Fruit fly (Drosophila melanogaster) whole organism, embryonic: ENCODE results near the gene Nazo.

ENCODE experiments used
- Abd-B ChIP-seq: fragments of 200-800 bp; sonication (Bioruptor generic); optimal IDR thresholded peaks from 2 replicates; lab custom pipeline; 2018; ENCODE audit warnings: missing biosample characterization, mild to moderate bottlenecking, missing genetic modification characterization, moderate library complexity
- Atf3 ChIP-seq: fragments of 200-800 bp; sonication (Bioruptor generic); optimal IDR thresholded peaks from 3 replicates; lab custom pipeline; 2016; ENCODE audit warnings: missing biosample characterization, missing genetic modification characterization
- B-H2 ChIP-seq: fragments of 200-800 bp; sonication (Bioruptor generic); optimal IDR thresholded peaks from 2 replicates; lab custom pipeline; 2018; ENCODE audit warnings: missing biosample characterization, mild to moderate bottlenecking, missing genetic modification characterization
- CG1024 ChIP-seq: fragments of 200-800 bp; sonication (Bioruptor generic); IDR thresholded peaks from 2 replicates; pipeline ENCODE4 v1.3.6; 2022; ENCODE audit warnings: missing biosample characterization, missing genetic modification characterization
- CG11723 ChIP-seq: fragments of 200-800 bp; sonication (Bioruptor generic); optimal IDR thresholded peaks from 2 replicates; lab custom pipeline; 2017; ENCODE audit warnings: missing biosample characterization, mild to moderate bottlenecking, missing genetic modification characterization
- CG1233 ChIP-seq: fragments of 200-800 bp; sonication (Bioruptor generic); optimal IDR thresholded peaks from 4 replicates; lab custom pipeline; 2018; ENCODE audit warnings: missing biosample characterization, mild to moderate bottlenecking, missing genetic modification characterization
- CG12391 ChIP-seq: fragments of 200-800 bp; sonication (Bioruptor generic); optimal IDR thresholded peaks from 3 replicates; lab custom pipeline; 2018; ENCODE audit warnings: missing biosample characterization, mild to moderate bottlenecking, missing genetic modification characterization, moderate library complexity
- CG13894 ChIP-seq: fragments of 200-800 bp; sonication (Bioruptor generic); optimal IDR thresholded peaks from 3 replicates; lab custom pipeline; 2018; ENCODE audit warnings: missing biosample characterization, mild to moderate bottlenecking, missing genetic modification characterization, moderate library complexity
- CG16863 ChIP-seq: fragments of 200-800 bp; sonication (Bioruptor generic); optimal IDR thresholded peaks from 3 replicates; lab custom pipeline; 2016; ENCODE audit warnings: missing biosample characterization, missing genetic modification characterization
- CG17802 ChIP-seq: fragments of 200-800 bp; sonication (Bioruptor generic); optimal IDR thresholded peaks from 2 replicates; lab custom pipeline; 2018; ENCODE audit warnings: missing biosample characterization, mild to moderate bottlenecking, missing genetic modification characterization, moderate library complexity
- CG17912 ChIP-seq: fragments of 200-800 bp; sonication (Bioruptor generic); optimal IDR thresholded peaks from 2 replicates; lab custom pipeline; 2018; ENCODE audit warnings: missing biosample characterization, mild to moderate bottlenecking, missing genetic modification characterization
- CG18619 ChIP-seq: fragments of 200-800 bp; sonication (Bioruptor generic); optimal IDR thresholded peaks from 3 replicates; lab custom pipeline; 2017; ENCODE audit warnings: missing biosample characterization, mild to moderate bottlenecking, missing genetic modification characterization
- CG2129 ChIP-seq: fragments of 200-800 bp; sonication (Bioruptor generic); IDR thresholded peaks from 2 replicates; pipeline ENCODE4 v1.3.6; 2022; ENCODE audit warnings: missing biosample characterization, missing genetic modification characterization; ENCODE audit not compliant: partially characterized antibody
- CG30431 ChIP-seq: fragments of 200-800 bp; sonication (Bioruptor generic); optimal IDR thresholded peaks from 2 replicates; lab custom pipeline; 2017; ENCODE audit warnings: missing biosample characterization, missing genetic modification characterization
- CG31388 ChIP-seq: fragments of 200-800 bp; sonication (Bioruptor generic); optimal IDR thresholded peaks from 2 replicates; lab custom pipeline; 2016; ENCODE audit warnings: missing biosample characterization, missing genetic modification characterization
- CG3726 ChIP-seq: fragments of 200-800 bp; sonication (Bioruptor generic); IDR thresholded peaks from 3 replicates; pipeline ENCODE4, ENCODE4 v1.3.6; 2022; ENCODE audit warnings: missing biosample characterization, missing genetic modification characterization
- CG4854 ChIP-seq: fragments of 200-800 bp; sonication (Bioruptor generic); optimal IDR thresholded peaks from 2 replicates; lab custom pipeline; 2016; ENCODE audit warnings: missing biosample characterization, missing genetic modification characterization, inconsistent platforms
- CG6654 ChIP-seq: fragments of 200-800 bp; sonication (Bioruptor generic); optimal IDR thresholded peaks from 2 replicates; lab custom pipeline; 2017; ENCODE audit warnings: missing biosample characterization, mild to moderate bottlenecking, missing genetic modification characterization
- CG7786 ChIP-seq: fragments of 200-800 bp; sonication (Bioruptor generic); optimal IDR thresholded peaks from 2 replicates; lab custom pipeline; 2016; ENCODE audit warnings: missing biosample characterization, missing genetic modification characterization
- CG8281 ChIP-seq: fragments of 200-800 bp; sonication (Bioruptor generic); optimal IDR thresholded peaks from 2 replicates; lab custom pipeline; 2018; ENCODE audit warnings: missing biosample characterization, mild to moderate bottlenecking, missing genetic modification characterization, moderate library complexity
- CG9876 ChIP-seq: fragments of 200-800 bp; sonication (Bioruptor generic); optimal IDR thresholded peaks from 2 replicates; lab custom pipeline; 2016; ENCODE audit warnings: missing biosample characterization, missing genetic modification characterization
- Chrac-16 ChIP-seq: fragments of 200-800 bp; sonication (Bioruptor generic); optimal IDR thresholded peaks from 3 replicates; lab custom pipeline; 2016; ENCODE audit warnings: missing biosample characterization, missing genetic modification characterization
- CoRest ChIP-seq: fragments of 200-800 bp; sonication (Bioruptor generic); optimal IDR thresholded peaks from 3 replicates; lab custom pipeline; 2018; ENCODE audit warnings: missing biosample characterization, mild to moderate bottlenecking, missing genetic modification characterization, moderate library complexity
- Deaf1 ChIP-seq: fragments of 200-800 bp; optimal IDR thresholded peaks from 3 replicates; lab custom pipeline; 2019; ENCODE audit warnings: missing biosample characterization, mild to moderate bottlenecking, missing genetic modification characterization, moderate library complexity
- Dp ChIP-seq: fragments of 200-800 bp; sonication (Bioruptor generic); optimal IDR thresholded peaks from 2 replicates; lab custom pipeline; 2018; ENCODE audit warnings: missing biosample characterization, mild to moderate bottlenecking, missing genetic modification characterization, moderate library complexity
- Mes4 ChIP-seq: fragments of 200-800 bp; sonication (Bioruptor generic); optimal IDR thresholded peaks from 2 replicates; lab custom pipeline; 2016; ENCODE audit warnings: missing biosample characterization, missing genetic modification characterization
- NC2β ChIP-seq: fragments of 200-800 bp; sonication (Bioruptor generic); optimal IDR thresholded peaks from 2 replicates; lab custom pipeline; 2016; ENCODE audit warnings: missing biosample characterization, missing genetic modification characterization
- Nf-YB ChIP-seq: fragments of 200-800 bp; sonication (Bioruptor generic); optimal IDR thresholded peaks from 3 replicates; lab custom pipeline; 2019; ENCODE audit warnings: missing biosample characterization, mild to moderate bottlenecking, missing genetic modification characterization, moderate library complexity
- Ptx1 ChIP-seq: fragments of 200-800 bp; sonication (Bioruptor generic); IDR thresholded peaks from 2 replicates; pipeline ENCODE4 v1.3.6; 2022; ENCODE audit warnings: missing biosample characterization, missing genetic modification characterization
- Ravus ChIP-seq: fragments of 200-800 bp; sonication (Bioruptor generic); IDR thresholded peaks from 2 replicates; pipeline ENCODE4 v1.3.6; 2022; ENCODE audit warnings: missing biosample characterization, missing genetic modification characterization
- Trl ChIP-seq, 3 experiments: fragments of >200 bp in 2 of 3; fragments of 200-800 bp in 1 of 3; sonication (Bioruptor generic) in 1 of 3; optimal IDR thresholded peaks; 2 replicates in 1 of 3; 3 replicates in 2 of 3; lab custom pipeline; 2016 to 2017; ENCODE audit warnings: missing biosample characterization in 1 of 3, missing genetic modification characterization in 1 of 3
- ase ChIP-seq: fragments of 200-800 bp; sonication (Bioruptor generic); IDR thresholded peaks from 3 replicates; pipeline ENCODE4 v1.3.6; 2022; ENCODE audit warnings: missing biosample characterization, missing genetic modification characterization
- cas ChIP-seq: fragments of 200-800 bp; sonication (Bioruptor generic); IDR thresholded peaks from 2 replicates; pipeline ENCODE4 v1.3.6; 2022; ENCODE audit warnings: missing biosample characterization, missing genetic modification characterization
- chm ChIP-seq: fragments of 200-800 bp; sonication (Bioruptor generic); IDR thresholded peaks from 2 replicates; pipeline ENCODE4 v1.3.6; 2022; ENCODE audit warnings: missing biosample characterization, missing genetic modification characterization
- ci ChIP-seq: fragments of 200-800 bp; sonication (Bioruptor generic); IDR thresholded peaks from 3 replicates; pipeline ENCODE4 v1.3.6; 2022; ENCODE audit warnings: missing biosample characterization, missing genetic modification characterization
- dan ChIP-seq: fragments of 200-800 bp; sonication (Bioruptor generic); IDR thresholded peaks from 2 replicates; pipeline ENCODE4 v1.3.6; 2022; ENCODE audit warnings: missing biosample characterization, missing genetic modification characterization
- dm ChIP-seq: fragments of 200-800 bp; sonication (Bioruptor generic); optimal IDR thresholded peaks from 3 replicates; lab custom pipeline; 2016; ENCODE audit warnings: missing biosample characterization, missing genetic modification characterization
- dmrt11E ChIP-seq: fragments of 200-800 bp; sonication (Bioruptor generic); optimal IDR thresholded peaks from 3 replicates; lab custom pipeline; 2018; ENCODE audit warnings: missing biosample characterization, mild to moderate bottlenecking, missing genetic modification characterization, moderate library complexity
- fd3F ChIP-seq: fragments of 200-800 bp; sonication (Bioruptor generic); optimal IDR thresholded peaks from 2 replicates; lab custom pipeline; 2018; ENCODE audit warnings: missing biosample characterization, mild to moderate bottlenecking, missing genetic modification characterization, moderate library complexity
- gce ChIP-seq: fragments of 200-800 bp; sonication (Bioruptor generic); IDR thresholded peaks from 3 replicates; pipeline ENCODE4 v1.3.6; 2022; ENCODE audit warnings: missing biosample characterization, missing genetic modification characterization
- gcm ChIP-seq: fragments of 200-800 bp; sonication (Bioruptor generic); optimal IDR thresholded peaks from 2 replicates; lab custom pipeline; 2019; ENCODE audit warnings: missing biosample characterization, mild to moderate bottlenecking, missing genetic modification characterization, moderate library complexity
- gfzf ChIP-seq: fragments of 200-800 bp; sonication (Bioruptor generic); optimal IDR thresholded peaks from 2 replicates; lab custom pipeline; 2016; ENCODE audit warnings: missing biosample characterization, mild to moderate bottlenecking, missing genetic modification characterization, moderate library complexity
- ham ChIP-seq: fragments of 200-800 bp; sonication (Bioruptor generic); IDR thresholded peaks from 2 replicates; pipeline ENCODE4 v1.3.6; 2022; ENCODE audit warnings: missing biosample characterization, missing genetic modification characterization
- lab ChIP-seq: fragments of 200-800 bp; sonication (Bioruptor generic); optimal IDR thresholded peaks from 3 replicates; lab custom pipeline; 2017; ENCODE audit warnings: missing biosample characterization, missing genetic modification characterization, mild to moderate bottlenecking, moderate library complexity, missing genetic modification reagents
- peb ChIP-seq: fragments of 200-800 bp; sonication (Bioruptor generic); IDR thresholded peaks from 2 replicates; pipeline ENCODE4 v1.3.6; 2022; ENCODE audit warnings: missing biosample characterization, missing genetic modification characterization
- sens ChIP-seq: fragments of 200-800 bp; sonication (Bioruptor generic); peaks from one replicate; lab custom pipeline; 2016; ENCODE audit warnings: missing biosample characterization, missing genetic modification characterization
- shn ChIP-seq: fragments of 200-800 bp; sonication (Bioruptor generic); optimal IDR thresholded peaks from 3 replicates; lab custom pipeline; 2016; ENCODE audit warnings: missing biosample characterization, missing genetic modification characterization
- wdn ChIP-seq: fragments of 200-800 bp; sonication (Bioruptor generic); IDR thresholded peaks from 2 replicates; pipeline ENCODE4 v1.3.6; 2022; ENCODE audit warnings: missing biosample characterization, missing genetic modification characterization
- zfh2 ChIP-seq: fragments of 200-800 bp; sonication (Bioruptor generic); optimal IDR thresholded peaks from 2 replicates; lab custom pipeline; 2016; ENCODE audit warnings: missing biosample characterization, missing genetic modification characterization

Gene Nazo

dm6 chr3R:8239472-8240301, 48.0 kb upstream of the Nazo start (continued):
- TF ChIP-seq chm (GFP tag; lab: Robert Waterston, UW) (peak; percentile 75), gfzf (no peak), CG12391 (peak; percentile 94), CG31388 (GFP tag; lab: Kevin White, UChicago) (no peak), CG9876 (peak; percentile 22), Ravus (no peak), NC2β (GFP tag; lab: Kevin White, UChicago) (peak; percentile 32), peb (GFP tag; lab: Robert Waterston, UW) (peak; percentile 50; the same call in 1 of the 2 replicates), lab (GFP tag; lab: Kevin White, UChicago) (peak; percentile 89), Nf-YB (GFP tag; lab: Kevin White, UChicago) (peak; percentile 83), CG2129 (no peak), Trl (optimal IDR thresholded peaks at IDR 0.05; lab: Kevin White, UChicago) (no peak), Trl (GFP tag; optimal IDR thresholded peaks at IDR 0.05; lab: Kevin White, UChicago) (peak; percentile 75), zfh2 (GFP tag; lab: Kevin White, UChicago) (peak; percentile 68), Mes4 (GFP tag; lab: Kevin White, UChicago) (peak; percentile 51), Chrac-16 (GFP tag; lab: Kevin White, UChicago) (peak; percentile 78), cas (GFP tag; lab: Robert Waterston, UW) (no peak), CG6654 (GFP tag; lab: Kevin White, UChicago) (peak; percentile 79), CG13894 (tag; lab: Kevin White, UChicago) (peak; percentile 66), CG11723 (peak; percentile 89), CG3726 (GFP tag; lab: Robert Waterston, UW) (peak; percentile 62; the same call in 1 of the 3 replicates), CG17912 (GFP tag; lab: Kevin White, UChicago) (peak; percentile 43), sens (GFP tag; lab: Kevin White, UChicago) (peak; percentile 98), CG8281 (tag; lab: Kevin White, UChicago) (peak; percentile 76), CG30431 (GFP tag; lab: Kevin White, UChicago) (peak; percentile 72), Ptx1 (GFP tag; lab: Robert Waterston, UW) (peak; percentile 75), dm (GFP tag; lab: Kevin White, UChicago) (peak; percentile 56), fd3F (GFP tag; lab: Kevin White, UChicago) (peak; percentile 83), CG16863 (GFP tag; lab: Kevin White, UChicago) (peak; percentile 72), gcm (GFP tag; lab: Kevin White, UChicago) (peak; percentile 89), CG4854 (peak; percentile 54), Atf3 (GFP tag; lab: Kevin White, UChicago) (peak; percentile 53), gce (GFP tag; lab: Robert Waterston, UW) (0 out of 3 replicates have a peak, but pooled peaks have one; percentile 22), dmrt11E (tag; lab: Kevin White, UChicago) (peak; percentile 80), B-H2 (GFP tag; lab: Kevin White, UChicago) (peak; percentile 89), CG17802 (tag; lab: Kevin White, UChicago) (peak; percentile 61), CG18619 (GFP tag; lab: Kevin White, UChicago) (peak; percentile 95), ase (no peak; the same call in 1 of the 3 replicates), ci (GFP tag; lab: Robert Waterston, UW) (peak; percentile 84), wdn (GFP tag; lab: Robert Waterston, UW) (no peak; the same call in 1 of the 2 replicates), CG1233 (GFP tag; lab: Kevin White, UChicago) (peak; percentile 93), ham (GFP tag; lab: Robert Waterston, UW) (no peak), CG7786 (GFP tag; lab: Kevin White, UChicago) (peak; percentile 62), Deaf1 (peak; percentile 73), Dp (GFP tag; lab: Kevin White, UChicago) (no peak), Abd-B (GFP tag; lab: Kevin White, UChicago) (peak; percentile 85), shn (GFP tag; lab: Kevin White, UChicago) (peak; percentile 69), CG1024 (GFP tag; lab: Robert Waterston, UW) (peak; percentile 36), CoRest (peak; percentile 97), dan (GFP tag; lab: Robert Waterston, UW) (no peak)
